Worm (Caenorhabditis elegans): Measurements from ENCODE around the gene pck-1.

- TF ChIP-seq elt-3 (tag; optimal IDR thresholded peaks at IDR 0.05) (no peak), ceh-82 (tag; optimal IDR thresholded peaks at IDR 0.05) (no peak), eor-1 (tag; optimal IDR thresholded peaks at IDR 0.05) (no peak), ceh-9 (tag; optimal IDR thresholded peaks at IDR 0.05) (no peak), lin-39 (tag; optimal IDR thresholded peaks at IDR 0.05) (no peak), fkh-10 (GFP tag; optimal IDR thresholded peaks at IDR 0.05) (no peak), unc-62 (GFP tag; optimal IDR thresholded peaks at IDR 0.05) (no peak)
Measured at ce11 chrIII:92247-92646, 26.2 kb upstream of the pck-1 start.

All from whole organism, L3 larva.